Fruit fly (Drosophila melanogaster) whole organism, embryonic: ENCODE data around the gene ng2.

Experiments
- ATbp ChIP-seq: fragments of 200-800 bp; sonication (Bioruptor generic); optimal IDR thresholded peaks from 2 replicates; lab custom pipeline; 2017; ENCODE audit warnings: missing biosample characterization, mild to moderate bottlenecking, missing genetic modification characterization, missing genetic modification reagents
- Blimp-1 ChIP-seq: fragments of 200-800 bp; sonication (Bioruptor generic); optimal IDR thresholded peaks from 3 replicates; lab custom pipeline; 2018; ENCODE audit warnings: missing biosample characterization, missing genetic modification characterization, mild to moderate bottlenecking, moderate library complexity, missing genetic modification reagents
- CG10979 ChIP-seq: fragments of 200-800 bp; sonication (Bioruptor generic); optimal IDR thresholded peaks from 2 replicates; lab custom pipeline; 2018; ENCODE audit warnings: missing biosample characterization, mild to moderate bottlenecking, missing genetic modification characterization, moderate library complexity
- CG11398 ChIP-seq: fragments of 200-800 bp; sonication (Bioruptor generic); optimal IDR thresholded peaks from 2 replicates; lab custom pipeline; 2016; ENCODE audit warnings: missing biosample characterization, missing genetic modification characterization
- CG11723 ChIP-seq: fragments of 200-800 bp; sonication (Bioruptor generic); optimal IDR thresholded peaks from 2 replicates; lab custom pipeline; 2017; ENCODE audit warnings: missing biosample characterization, mild to moderate bottlenecking, missing genetic modification characterization
- CG12155 ChIP-seq: fragments of 200-800 bp; sonication (Bioruptor generic); optimal IDR thresholded peaks from 3 replicates; lab custom pipeline; 2016; ENCODE audit warnings: missing biosample characterization, missing genetic modification characterization
- CG12391 ChIP-seq: fragments of 200-800 bp; sonication (Bioruptor generic); optimal IDR thresholded peaks from 3 replicates; lab custom pipeline; 2018; ENCODE audit warnings: missing biosample characterization, mild to moderate bottlenecking, missing genetic modification characterization, moderate library complexity
- CG13287 ChIP-seq: fragments of 200-800 bp; sonication (Bioruptor generic); IDR thresholded peaks from 2 replicates; pipeline ENCODE4 v1.3.6; 2022; ENCODE audit warnings: missing biosample characterization, missing genetic modification characterization; ENCODE audit not compliant: partially characterized antibody
- CG2129 ChIP-seq: fragments of 200-800 bp; sonication (Bioruptor generic); IDR thresholded peaks from 2 replicates; pipeline ENCODE4 v1.3.6; 2022; ENCODE audit warnings: missing biosample characterization, missing genetic modification characterization; ENCODE audit not compliant: partially characterized antibody
- CG7963 ChIP-seq: fragments of 200-800 bp; sonication (Bioruptor generic); IDR thresholded peaks from 3 replicates; pipeline ENCODE4 v1.3.6; 2022; ENCODE audit warnings: missing biosample characterization, missing genetic modification characterization; ENCODE audit not compliant: partially characterized antibody
- CkIIα-i1 ChIP-seq: fragments of 200-800 bp; sonication (Bioruptor generic); IDR thresholded peaks from 2 replicates; pipeline ENCODE4 v1.3.6; 2022; ENCODE audit warnings: missing biosample characterization, missing genetic modification characterization
- Deaf1 ChIP-seq: fragments of 200-800 bp; optimal IDR thresholded peaks from 3 replicates; lab custom pipeline; 2019; ENCODE audit warnings: missing biosample characterization, mild to moderate bottlenecking, missing genetic modification characterization, moderate library complexity
- Ets65A ChIP-seq: fragments of 200-800 bp; sonication (Bioruptor generic); peaks from one replicate; lab custom pipeline; 2016; ENCODE audit warnings: missing biosample characterization, missing genetic modification characterization
- H2.0 ChIP-seq: fragments of 200-800 bp; sonication (Bioruptor generic); IDR thresholded peaks from 2 replicates; pipeline ENCODE4 v1.3.6; 2022; ENCODE audit warnings: missing biosample characterization, missing genetic modification characterization
- HLH3B ChIP-seq: fragments of 200-800 bp; sonication (Bioruptor generic); IDR thresholded peaks from 2 replicates; pipeline ENCODE4 v1.3.6; 2022; ENCODE audit warnings: missing biosample characterization, missing genetic modification characterization
- Hand ChIP-seq: fragments of 200-800 bp; sonication (Bioruptor generic); optimal IDR thresholded peaks from 2 replicates; lab custom pipeline; 2017; ENCODE audit warnings: mild to moderate bottlenecking, missing biosample characterization, missing genetic modification reagents, missing genetic modification characterization
- Hey ChIP-seq: fragments of 200-800 bp; sonication (Bioruptor generic); optimal IDR thresholded peaks from 3 replicates; lab custom pipeline; 2018; ENCODE audit warnings: missing biosample characterization, mild to moderate bottlenecking, missing genetic modification characterization
- Hmr ChIP-seq: fragments of 200-800 bp; sonication (Bioruptor generic); optimal IDR thresholded peaks from 3 replicates; lab custom pipeline; 2017; ENCODE audit warnings: mild to moderate bottlenecking, missing biosample characterization, missing genetic modification reagents, missing genetic modification characterization
- Hr51 ChIP-seq, 2 experiments: fragments of 200-800 bp; sonication (Bioruptor generic); optimal IDR thresholded peaks; 2 replicates in 1 of 2; 3 replicates in 1 of 2; lab custom pipeline; 2016 to 2018; ENCODE audit warnings: missing biosample characterization in 2 of 2, missing genetic modification characterization in 2 of 2, mild to moderate bottlenecking in 1 of 2, moderate library complexity in 1 of 2
- Hsf ChIP-seq: fragments of 200-800 bp; sonication (Bioruptor generic); optimal IDR thresholded peaks from 3 replicates; lab custom pipeline; 2016; ENCODE audit warnings: missing biosample characterization, missing genetic modification characterization
- NfI ChIP-seq: fragments of 200-800 bp; sonication (Bioruptor generic); optimal IDR thresholded peaks from 3 replicates; lab custom pipeline; 2018; ENCODE audit warnings: missing biosample characterization, mild to moderate bottlenecking, missing genetic modification characterization, moderate library complexity
- Optix ChIP-seq: fragments of 200-800 bp; sonication (Bioruptor generic); IDR thresholded peaks from 3 replicates; pipeline ENCODE4 v1.3.6; 2022; ENCODE audit warnings: missing biosample characterization, missing genetic modification characterization
- Six4 ChIP-seq: fragments of 200-800 bp; sonication (Bioruptor generic); optimal IDR thresholded peaks from 2 replicates; lab custom pipeline; 2016; ENCODE audit warnings: missing biosample characterization, missing genetic modification characterization
- Sox102F ChIP-seq: fragments of 200-800 bp; sonication (Bioruptor generic); optimal IDR thresholded peaks from 2 replicates; lab custom pipeline; 2018; ENCODE audit warnings: missing biosample characterization, mild to moderate bottlenecking, missing genetic modification characterization, moderate library complexity
- Xrp1 ChIP-seq: fragments of 200-800 bp; sonication (Bioruptor generic); IDR thresholded peaks from 2 replicates; pipeline ENCODE4 v1.3.6; 2022; ENCODE audit warnings: missing biosample characterization, missing genetic modification characterization
- bcd ChIP-seq: fragments of 200-800 bp; sonication (Bioruptor generic); optimal IDR thresholded peaks from 2 replicates; lab custom pipeline; 2017; ENCODE audit warnings: missing biosample characterization, mild to moderate bottlenecking, missing genetic modification characterization
- bsh ChIP-seq, 2 experiments: fragments of 200-800 bp; sonication (Bioruptor generic); optimal IDR thresholded peaks; 2 replicates each; lab custom pipeline; 2017 to 2018; ENCODE audit warnings: mild to moderate bottlenecking in 2 of 2, missing biosample characterization in 2 of 2, missing genetic modification characterization in 2 of 2, moderate library complexity in 1 of 2
- crp ChIP-seq, 2 experiments: fragments of 200-800 bp; sonication (Bioruptor generic); optimal IDR thresholded peaks; 2 replicates in 1 of 2; 3 replicates in 1 of 2; lab custom pipeline; 2017; ENCODE audit warnings: missing biosample characterization in 2 of 2, missing genetic modification characterization in 2 of 2, mild to moderate bottlenecking in 1 of 2, moderate library complexity in 1 of 2
- ewg ChIP-seq: fragments of 200-800 bp; sonication (Bioruptor generic); optimal IDR thresholded peaks from 3 replicates; lab custom pipeline; 2017; ENCODE audit warnings: mild to moderate bottlenecking, missing biosample characterization, missing genetic modification reagents, missing genetic modification characterization
- ind ChIP-seq: fragments of 200-800 bp; sonication (Bioruptor generic); optimal IDR thresholded peaks from 3 replicates; lab custom pipeline; 2016; ENCODE audit warnings: missing biosample characterization, missing genetic modification characterization
- jing ChIP-seq: fragments of 200-800 bp; sonication (Bioruptor generic); optimal IDR thresholded peaks from 2 replicates; lab custom pipeline; 2018; ENCODE audit warnings: missing biosample characterization, mild to moderate bottlenecking, missing genetic modification characterization
- kni ChIP-seq: fragments of 200-800 bp; sonication (Bioruptor generic); optimal IDR thresholded peaks from 3 replicates; lab custom pipeline; 2017; ENCODE audit warnings: mild to moderate bottlenecking, missing biosample characterization, missing genetic modification reagents, missing genetic modification characterization
- lmd ChIP-seq: fragments of 200-800 bp; sonication (Bioruptor generic); IDR thresholded peaks from 2 replicates; pipeline ENCODE4 v1.3.6; 2022; ENCODE audit warnings: missing biosample characterization, missing genetic modification characterization
- mld ChIP-seq: fragments of 200-800 bp; sonication (Bioruptor generic); IDR thresholded peaks from 3 replicates; pipeline ENCODE4 v1.3.6; 2022; ENCODE audit warnings: missing biosample characterization, missing genetic modification characterization; ENCODE audit not compliant: partially characterized antibody
- p53 ChIP-seq: fragments of 200-800 bp; sonication (Bioruptor generic); optimal IDR thresholded peaks from 2 replicates; lab custom pipeline; 2016; ENCODE audit warnings: missing biosample characterization, missing genetic modification characterization
- pan ChIP-seq, 4 experiments: fragments of >200 bp in 3 of 4; fragments of 200-800 bp in 1 of 4; sonication (Bioruptor generic) in 1 of 4; optimal IDR thresholded peaks in 3 of 4; IDR thresholded peaks in 1 of 4; 2 replicates each; pipeline versions ENCODE4 v1.3.6 to Lab custom; 2017 to 2022; ENCODE audit warnings: missing biosample characterization in 2 of 4, missing genetic modification characterization in 2 of 4, mixed read lengths in 1 of 4
- prd ChIP-seq, 3 experiments: fragments of >200 bp in 2 of 3; fragments of 200-800 bp in 1 of 3; sonication (Bioruptor generic) in 1 of 3; optimal IDR thresholded peaks in 2 of 3; IDR thresholded peaks in 1 of 3; 2 replicates in 2 of 3; 3 replicates in 1 of 3; pipeline versions ENCODE4 v1.3.6 to Lab custom; 2017 to 2022; ENCODE audit warnings: missing biosample characterization in 1 of 3, missing genetic modification characterization in 1 of 3
- ro ChIP-seq: fragments of 200-800 bp; sonication (Bioruptor generic); IDR thresholded peaks from 2 replicates; pipeline ENCODE4 v1.3.6; 2022; ENCODE audit warnings: missing biosample characterization, missing genetic modification characterization
- seq ChIP-seq: fragments of 200-800 bp; sonication (Bioruptor generic); IDR thresholded peaks from 2 replicates; pipeline ENCODE4 v1.3.6; 2022; ENCODE audit warnings: missing biosample characterization, missing genetic modification characterization
- sisA ChIP-seq: fragments of 200-800 bp; sonication (Bioruptor generic); IDR thresholded peaks from 2 replicates; pipeline ENCODE4 v1.3.6; 2022; ENCODE audit warnings: missing biosample characterization, missing genetic modification characterization
- ssp ChIP-seq: fragments of 200-800 bp; sonication (Bioruptor generic); IDR thresholded peaks from 2 replicates; pipeline ENCODE4 v1.3.6; 2022; ENCODE audit warnings: missing biosample characterization, missing genetic modification characterization
- stc ChIP-seq: fragments of 200-800 bp; sonication (Bioruptor generic); IDR thresholded peaks from 2 replicates; pipeline ENCODE4 v1.3.6; 2022; ENCODE audit warnings: missing biosample characterization, missing genetic modification characterization
- vnd ChIP-seq: fragments of 200-800 bp; sonication (Bioruptor generic); IDR thresholded peaks from 3 replicates; pipeline ENCODE4 v1.3.6; 2022; ENCODE audit warnings: missing biosample characterization, missing genetic modification characterization; ENCODE audit not compliant: partially characterized antibody
- vvl ChIP-seq: fragments of 200-800 bp; sonication (Bioruptor generic); IDR thresholded peaks from 2 replicates; pipeline ENCODE4 v1.3.6; 2022; ENCODE audit warnings: missing biosample characterization, missing genetic modification characterization
- wdn ChIP-seq: fragments of 200-800 bp; sonication (Bioruptor generic); IDR thresholded peaks from 2 replicates; pipeline ENCODE4 v1.3.6; 2022; ENCODE audit warnings: missing biosample characterization, missing genetic modification characterization
- zf30C ChIP-seq: fragments of 200-800 bp; sonication (Bioruptor generic); optimal IDR thresholded peaks from 3 replicates; lab custom pipeline; 2018; ENCODE audit warnings: missing biosample characterization, mild to moderate bottlenecking, missing genetic modification characterization

The ng2 gene

dm6 chrX:3288909-3289706 lies 48.7 kb upstream of the ng2 start (continued):
- peak; percentile 28 for TF ChIP-seq ATbp (GFP tag; lab: Kevin White, UChicago)
- no peak for TF ChIP-seq Hey
- TF ChIP-seq prd (optimal IDR thresholded peaks at IDR 0.05; lab: Kevin White, UChicago) = no peak
- peak; percentile 52 for TF ChIP-seq prd (GFP tag; IDR thresholded peaks at IDR 0.05; lab: Robert Waterston, UW)
- TF ChIP-seq sisA = peak; percentile 28; the same call in 1 of the 2 replicates
- TF ChIP-seq CG7963 = no peak
- peak; percentile 41; the same call in 1 of the 2 replicates for TF ChIP-seq HLH3B (GFP tag; lab: Robert Waterston, UW)
- TF ChIP-seq jing (GFP tag; lab: Kevin White, UChicago) = peak; percentile 25
- TF ChIP-seq CG11398 (GFP tag; lab: Kevin White, UChicago) = no peak
- peak; percentile 39 for TF ChIP-seq CG10979 (tag; lab: Kevin White, UChicago)
- TF ChIP-seq ewg = peak; percentile 68
- peak; percentile 54 for TF ChIP-seq Sox102F (GFP tag; lab: Kevin White, UChicago)
- TF ChIP-seq Hand (GFP tag; lab: Kevin White, UChicago) = no peak
- 0 out of 2 replicates have a peak, but pooled peaks have one; percentile 9 for TF ChIP-seq ssp (GFP tag; lab: Robert Waterston, UW)
- peak; percentile 50 for TF ChIP-seq Hmr
- peak; percentile 47 for TF ChIP-seq bcd (GFP tag; lab: Kevin White, UChicago)
- peak; percentile 68 for TF ChIP-seq zf30C (GFP tag; lab: Kevin White, UChicago)
- no peak for TF ChIP-seq pan (optimal IDR thresholded peaks at IDR 0.05; lab: Kevin White, UChicago)
- peak in 1 of 2 experiments; percentile 67 for TF ChIP-seq pan (GFP tag; optimal IDR thresholded peaks at IDR 0.05 in 1 of 2, IDR thresholded peaks at IDR 0.05 in 1 of 2)
- TF ChIP-seq Ets65A (GFP tag; lab: Kevin White, UChicago) = peak; percentile 58
- peak in 1 of 2 experiments; percentile 50 for TF ChIP-seq Hr51 (GFP tag; optimal IDR thresholded peaks at IDR 0.05; lab: Kevin White, UChicago)
- TF ChIP-seq CG13287 = 0 out of 2 replicates have a peak, but pooled peaks have one; percentile 9
- no peak for TF ChIP-seq ro (GFP tag; lab: Robert Waterston, UW)
- peak; percentile 17 for TF ChIP-seq Six4 (GFP tag; lab: Kevin White, UChicago)
- no peak for TF ChIP-seq CG11723 (GFP tag; lab: Kevin White, UChicago)
- TF ChIP-seq ind (GFP tag; lab: Kevin White, UChicago) = peak; percentile 45
- TF ChIP-seq CG12391 (tag; lab: Kevin White, UChicago) = peak; percentile 41
- no peak for TF ChIP-seq CkIIα-i1
- peak; percentile 18; the same call in 1 of the 2 replicates for TF ChIP-seq Xrp1 (GFP tag; lab: Robert Waterston, UW)
- no peak for TF ChIP-seq kni (GFP tag; lab: Kevin White, UChicago)
- TF ChIP-seq H2.0 = 0 out of 2 replicates have a peak, but pooled peaks have one; percentile 25
- no peak for TF ChIP-seq p53 (GFP tag; lab: Kevin White, UChicago)
- TF ChIP-seq seq (GFP tag; lab: Robert Waterston, UW) = peak; percentile 39; the same call in 1 of the 2 replicates
- no peak for TF ChIP-seq crp (GFP tag; optimal IDR thresholded peaks at IDR 0.05; lab: Kevin White, UChicago)
- TF ChIP-seq lmd (GFP tag; lab: Robert Waterston, UW) = peak; percentile 35; the same call in 1 of the 2 replicates
- peak; percentile 20 to 42 for TF ChIP-seq bsh (GFP tag; optimal IDR thresholded peaks at IDR 0.05; lab: Kevin White, UChicago)
- no peak for TF ChIP-seq Deaf1 (tag; lab: Kevin White, UChicago)
- TF ChIP-seq vnd (GFP tag; lab: Robert Waterston, UW) = no peak
- TF ChIP-seq NfI = peak; percentile 28
- TF ChIP-seq Hsf (GFP tag; lab: Kevin White, UChicago) = no peak
- TF ChIP-seq Optix (GFP tag; lab: Robert Waterston, UW) = 0 out of 3 replicates have a peak, but pooled peaks have one; percentile 38
- peak; percentile 21 for TF ChIP-seq Blimp-1 (GFP tag; lab: Kevin White, UChicago)
- TF ChIP-seq wdn = no peak
- TF ChIP-seq vvl = peak; percentile 41
- 0 out of 3 replicates have a peak, but pooled peaks have one; percentile 29 for TF ChIP-seq mld (GFP tag; lab: Robert Waterston, UW)
- TF ChIP-seq stc (GFP tag; lab: Robert Waterston, UW) = peak; percentile 25; the same call in 1 of the 2 replicates
- no peak for TF ChIP-seq CG12155 (GFP tag; lab: Kevin White, UChicago)
- no peak for TF ChIP-seq CG2129
